Worm (Caenorhabditis elegans) whole organism, L3 larva: ENCODE results near the gene F18A11.2.

Source experiments
- R02D3.7 ChIP-seq: fragments of 150-350 bp; optimal IDR thresholded peaks from 2 replicates; lab custom pipeline; 2014; ENCODE audit warnings: missing biosample characterization, missing genetic modification characterization
- ama-1 ChIP-seq: fragments of 150-350 bp; optimal IDR thresholded peaks from 2 replicates; lab custom pipeline; 2018
- ceh-82 ChIP-seq: fragments of 150-350 bp; optimal IDR thresholded peaks from 2 replicates; lab custom pipeline; 2014; ENCODE audit warnings: missing biosample characterization, missing genetic modification characterization
- egl-27 ChIP-seq: sonication (generic microtip); optimal IDR thresholded peaks from 4 replicates; lab custom pipeline; 2017; ENCODE audit warnings: missing biosample characterization, missing genetic modification reagents, missing genetic modification characterization
- fos-1 ChIP-seq: fragments of 150-350 bp; optimal IDR thresholded peaks from 2 replicates; lab custom pipeline; 2014; ENCODE audit warnings: missing biosample characterization, missing genetic modification characterization
- nhr-23 ChIP-seq: fragments of 150-350 bp; optimal IDR thresholded peaks from 2 replicates; lab custom pipeline; 2014; ENCODE audit warnings: missing biosample characterization, missing genetic modification reagents, missing genetic modification characterization
- nhr-237 ChIP-seq: fragments of 150-350 bp; optimal IDR thresholded peaks from 2 replicates; lab custom pipeline; 2014; ENCODE audit warnings: missing biosample characterization, missing genetic modification characterization
- nhr-28 ChIP-seq: fragments of 150-350 bp; optimal IDR thresholded peaks from 2 replicates; lab custom pipeline; 2014; ENCODE audit warnings: missing biosample characterization, missing genetic modification characterization
- pqm-1 ChIP-seq: fragments of 150-350 bp; optimal IDR thresholded peaks from 2 replicates; lab custom pipeline; 2017; ENCODE audit warnings: missing biosample characterization, missing genetic modification characterization, inconsistent platforms
- tbx-2 ChIP-seq: sonication (generic microtip); optimal IDR thresholded peaks from 2 replicates; lab custom pipeline; 2016; ENCODE audit warnings: mild to moderate bottlenecking, missing genetic modification characterization, missing compliant biosample characterization
- unc-62 ChIP-seq: fragments of 150-350 bp; sonication (generic microtip); optimal IDR thresholded peaks from 4 replicates; lab custom pipeline; 2014; ENCODE audit warnings: missing biosample characterization, missing genetic modification reagents, missing genetic modification characterization
- zag-1 ChIP-seq: fragments of 150-350 bp; optimal IDR thresholded peaks from 2 replicates; lab custom pipeline; 2014; ENCODE audit warnings: missing biosample characterization, missing genetic modification characterization
- ztf-4 ChIP-seq: fragments of 150-350 bp; optimal IDR thresholded peaks from 2 replicates; lab custom pipeline; 2014; ENCODE audit warnings: missing biosample characterization, missing genetic modification characterization

ce11 chrII:13003244-13003643 is 28.3 kb upstream of the F18A11.2 start:
- TF ChIP-seq pqm-1 (tag; lab: Kevin White, UChicago) (no peak), ama-1 (lab: Kevin White, UChicago) (no peak), tbx-2 (tag; lab: Kevin White, UChicago) (no peak), nhr-237 (tag; lab: Kevin White, UChicago) (no peak), egl-27 (tag; lab: Kevin White, UChicago) (no peak), zag-1 (no peak), ceh-82 (tag; lab: Kevin White, UChicago) (no peak), unc-62 (GFP tag; lab: Kevin White, UChicago) (no peak), nhr-23 (tag; lab: Kevin White, UChicago) (no peak), ztf-4 (no peak), fos-1 (tag; lab: Kevin White, UChicago) (no peak), nhr-28 (no peak), R02D3.7 (tag; lab: Kevin White, UChicago) (no peak)
